Worm (Caenorhabditis elegans) whole organism, mixed stage, embryonic: ENCODE measurements around the gene fbxb-107.
A peak's percentile ranks its signal among the peaks of the same experiment; 100 is the strongest.

Experiments used
- M03D4.4 ChIP-seq: sonication (generic microtip); optimal IDR thresholded peaks from 2 replicates; lab custom pipeline; 2017; ENCODE audit warnings: mild to moderate bottlenecking, missing genetic modification characterization, missing compliant biosample characterization
- blmp-1 ChIP-seq: fragments of 150-350 bp; optimal IDR thresholded peaks from 2 replicates; lab custom pipeline; 2014; ENCODE audit warnings: missing biosample characterization, missing genetic modification characterization
- ceh-39 ChIP-seq: fragments of 150-350 bp; optimal IDR thresholded peaks from 2 replicates; lab custom pipeline; 2014; ENCODE audit warnings: missing biosample characterization, missing genetic modification characterization
- ceh-43 ChIP-seq: fragments of 200-800 bp; sonication (Bioruptor generic); optimal IDR thresholded peaks from 2 replicates; lab custom pipeline; 2018; ENCODE audit warnings: mild to moderate bottlenecking, missing genetic modification characterization, moderate library complexity, missing compliant biosample characterization
- ceh-83 ChIP-seq: fragments of 200-800 bp; sonication (Bioruptor generic); optimal IDR thresholded peaks from 2 replicates; lab custom pipeline; 2018; ENCODE audit warnings: mild to moderate bottlenecking, missing genetic modification characterization, missing compliant biosample characterization
- ces-1 ChIP-seq: fragments of 150-350 bp; optimal IDR thresholded peaks from 2 replicates; lab custom pipeline; 2014; ENCODE audit warnings: missing biosample characterization, missing genetic modification reagents, missing genetic modification characterization
- cnd-1 ChIP-seq: fragments of 200-800 bp; sonication (Bioruptor generic); optimal IDR thresholded peaks from 2 replicates; lab custom pipeline; 2018; ENCODE audit warnings: mild to moderate bottlenecking, missing genetic modification characterization, missing compliant biosample characterization
- drap-1 ChIP-seq: fragments of 200-800 bp; sonication (Bioruptor generic); optimal IDR thresholded peaks from 3 replicates; lab custom pipeline; 2018; ENCODE audit warnings: mild to moderate bottlenecking, missing genetic modification characterization, missing compliant biosample characterization
- elt-1 ChIP-seq: sonication (generic microtip); optimal IDR thresholded peaks from 2 replicates; lab custom pipeline; 2017; ENCODE audit warnings: missing genetic modification characterization, mild to moderate bottlenecking, missing compliant biosample characterization, antibody characterized with exemption, moderate library complexity, borderline replicate concordance; ENCODE audit not compliant: insufficient read depth
- elt-3 ChIP-seq: fragments of 150-350 bp; optimal IDR thresholded peaks from 2 replicates; lab custom pipeline; 2014; ENCODE audit warnings: missing biosample characterization, missing genetic modification characterization
- flh-1 ChIP-seq: fragments of 200-800 bp; sonication (Bioruptor generic); optimal IDR thresholded peaks from 2 replicates; lab custom pipeline; 2018; ENCODE audit warnings: mild to moderate bottlenecking, missing genetic modification characterization, moderate library complexity, missing compliant biosample characterization
- ham-2 ChIP-seq: fragments of 200-800 bp; sonication (Bioruptor generic); optimal IDR thresholded peaks from 2 replicates; lab custom pipeline; 2018; ENCODE audit warnings: mild to moderate bottlenecking, missing genetic modification characterization, missing compliant biosample characterization
- hlh-1 ChIP-seq: fragments of 150-350 bp; optimal IDR thresholded peaks from 2 replicates; lab custom pipeline; 2014; ENCODE audit warnings: missing biosample characterization, missing genetic modification reagents, missing genetic modification characterization
- lin-13 ChIP-seq: fragments of 150-350 bp; optimal IDR thresholded peaks from 2 replicates; lab custom pipeline; 2014; ENCODE audit warnings: missing biosample characterization, missing genetic modification characterization
- mep-1 ChIP-seq: fragments of 150-350 bp; optimal IDR thresholded peaks from 2 replicates; lab custom pipeline; 2017; ENCODE audit warnings: missing biosample characterization, missing genetic modification reagents, missing genetic modification characterization, inconsistent platforms
- nhr-12 ChIP-seq: fragments of 150-350 bp; optimal IDR thresholded peaks from 2 replicates; lab custom pipeline; 2014; ENCODE audit warnings: missing biosample characterization, missing genetic modification characterization
- nhr-2 ChIP-seq: fragments of 150-350 bp; optimal IDR thresholded peaks from 2 replicates; lab custom pipeline; 2014; ENCODE audit warnings: missing biosample characterization, missing genetic modification characterization
- nhr-237 ChIP-seq: fragments of 150-350 bp; optimal IDR thresholded peaks from 2 replicates; lab custom pipeline; 2014; ENCODE audit warnings: missing biosample characterization, missing genetic modification characterization
- nhr-76 ChIP-seq: sonication (generic microtip); optimal IDR thresholded peaks from 2 replicates; lab custom pipeline; 2017; ENCODE audit warnings: missing biosample characterization, missing genetic modification characterization
- pha-4 ChIP-seq: fragments of 150-350 bp; optimal IDR thresholded peaks from 2 replicates; lab custom pipeline; 2018; ENCODE audit warnings: missing biosample characterization, missing genetic modification reagents, missing genetic modification characterization
- snpc-4 ChIP-seq: fragments of 150-350 bp; optimal IDR thresholded peaks from 2 replicates; lab custom pipeline; 2014; ENCODE audit warnings: missing biosample characterization, missing genetic modification characterization
- sptf-1 ChIP-seq: sonication (generic microtip); optimal IDR thresholded peaks from 2 replicates; lab custom pipeline; 2017; ENCODE audit warnings: mild to moderate bottlenecking, missing genetic modification characterization, moderate library complexity, missing compliant biosample characterization
- tbx-8 ChIP-seq: fragments of 200-800 bp; sonication (Bioruptor generic); optimal IDR thresholded peaks from 2 replicates; lab custom pipeline; 2018; ENCODE audit warnings: mild to moderate bottlenecking, missing genetic modification characterization, moderate library complexity, missing compliant biosample characterization
- unc-120 ChIP-seq: sonication (generic microtip); optimal IDR thresholded peaks from 2 replicates; lab custom pipeline; 2017; ENCODE audit warnings: missing genetic modification characterization, missing compliant biosample characterization; ENCODE audit not compliant: poor library complexity, severe bottlenecking
- unc-39 ChIP-seq: fragments of 150-350 bp; optimal IDR thresholded peaks from 2 replicates; lab custom pipeline; 2014; ENCODE audit warnings: missing biosample characterization, missing genetic modification characterization
- unc-62 ChIP-seq: fragments of 150-350 bp; optimal IDR thresholded peaks from 2 replicates; lab custom pipeline; 2014; ENCODE audit warnings: missing biosample characterization, missing genetic modification reagents, missing genetic modification characterization
- zip-8 ChIP-seq: fragments of 150-350 bp; optimal IDR thresholded peaks from 2 replicates; lab custom pipeline; 2014; ENCODE audit warnings: missing biosample characterization, missing genetic modification characterization

fbxb-107 gene

DNA sequence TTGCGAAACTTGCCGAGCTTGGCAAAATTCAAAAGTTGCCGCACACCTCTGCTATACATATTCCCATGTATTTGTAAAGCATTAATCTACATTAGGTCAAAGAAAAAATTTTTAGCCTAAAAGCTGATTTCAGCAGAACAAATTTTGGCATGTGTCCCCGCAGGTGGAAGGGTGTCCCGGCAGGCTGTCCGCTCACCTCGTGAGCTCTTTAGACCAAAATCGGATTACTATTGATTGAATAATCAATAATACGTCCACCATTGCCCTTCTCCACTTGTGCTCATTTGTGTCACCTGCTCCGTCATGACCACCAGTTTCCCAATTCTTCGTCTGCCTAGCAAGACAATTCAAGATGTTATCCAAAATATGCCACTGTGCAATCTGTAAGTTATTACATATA, at the start of gene fbxb-107:
fbxb-107 (plus strand) TSS at position 297 of the 400 bp plus-strand sequence.
- TF ChIP-seq zip-8 (no peak), pha-4 (tag; lab: Kevin White, UChicago) (no peak), nhr-12 (tag; lab: Kevin White, UChicago) (no peak), ceh-83 (GFP tag; lab: Kevin White, UChicago) (no peak), ceh-39 (tag; lab: Kevin White, UChicago) (peak; percentile 99), lin-13 (tag; lab: Kevin White, UChicago) (no peak)

DNA sequence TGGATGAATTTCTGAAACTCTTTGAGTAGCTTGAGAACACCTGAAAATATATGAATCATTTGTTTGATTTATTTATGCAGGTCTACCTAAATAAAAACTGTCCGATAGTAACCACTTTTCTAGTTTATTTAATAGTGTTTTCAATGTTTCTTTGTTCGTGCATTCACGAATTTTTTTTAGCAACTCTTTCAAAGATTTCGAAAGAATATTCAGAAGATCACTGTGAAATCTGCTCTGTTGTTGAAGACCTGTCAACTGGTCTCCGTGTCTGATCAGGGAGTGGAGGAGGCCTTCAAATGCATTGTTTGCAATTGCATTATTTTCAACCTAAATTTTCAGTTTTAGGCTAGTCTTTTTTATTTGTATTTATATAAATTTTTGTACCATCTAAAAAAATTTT, 48.6 kb upstream of the fbxb-107 start, which contains the start of gene T05A8.1:
T05A8.1 (minus strand) TSS at position 101 of the 400 bp plus-strand sequence.
- TF ChIP-seq M03D4.4 (no peak), mep-1 (no peak), pha-4 (tag; lab: Kevin White, UChicago) (no peak)
- TF ChIP-seq, all 35 proteins: peak for 0

DNA sequence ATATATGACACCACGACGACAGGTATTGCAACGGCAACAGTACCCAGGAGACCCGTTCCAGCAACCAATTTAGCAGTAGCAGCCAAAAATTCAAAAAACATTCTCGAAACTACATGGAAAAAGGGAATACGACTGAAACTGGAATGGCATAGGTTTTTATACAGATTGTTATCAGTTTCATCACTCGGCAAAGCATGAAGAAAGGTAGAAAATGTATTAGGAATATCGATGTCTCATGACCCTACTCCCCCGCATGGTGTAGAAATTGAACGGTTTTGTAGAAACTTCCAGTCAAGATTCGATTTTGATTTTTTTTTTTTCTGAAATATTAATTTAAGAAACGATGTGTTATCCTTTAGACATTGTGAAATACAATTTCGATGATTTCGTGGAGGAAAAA, 47.7 kb upstream of the fbxb-107 start, which contains the start of gene T05A8.2:
T05A8.2 (minus strand) TSS at position 101 of the 400 bp plus-strand sequence.
- TF ChIP-seq elt-3 (tag; lab: Kevin White, UChicago) = no peak
- no peak for TF ChIP-seq cnd-1 (tag; lab: Kevin White, UChicago)
- no peak for TF ChIP-seq ceh-43 (GFP tag; lab: Kevin White, UChicago)
- no peak for TF ChIP-seq drap-1 (GFP tag; lab: Kevin White, UChicago)
- no peak for TF ChIP-seq ces-1 (GFP tag; lab: Kevin White, UChicago)

DNA sequence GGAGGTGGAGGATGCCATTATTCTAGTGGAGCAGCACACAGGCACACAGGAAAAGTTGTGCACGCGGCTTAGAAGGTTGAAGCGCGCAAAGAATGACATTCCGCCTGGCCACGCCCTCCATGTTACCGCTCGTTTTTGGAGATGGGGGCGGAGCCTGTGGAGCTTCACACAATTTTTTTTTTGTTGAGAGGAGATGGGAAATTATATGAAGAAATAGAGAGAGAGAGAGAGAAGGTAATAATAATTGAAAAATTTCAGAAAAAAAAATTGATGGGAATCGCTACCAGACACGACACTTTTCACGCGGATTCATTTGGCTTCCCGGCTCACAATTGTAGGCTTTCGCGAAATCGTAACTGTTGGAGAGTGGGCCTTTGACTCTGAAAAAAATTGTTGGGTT, 41.2 kb upstream of the fbxb-107 start, which contains the start of gene T05A8.3:
T05A8.3 (minus strand) TSS at position 101 of the 400 bp plus-strand sequence.
- TF ChIP-seq nhr-76 (tag; lab: Kevin White, UChicago) (no peak), snpc-4 (tag; lab: Kevin White, UChicago) (no peak), blmp-1 (tag; lab: Kevin White, UChicago) (no peak), nhr-12 (tag; lab: Kevin White, UChicago) (no peak), nhr-2 (tag; lab: Kevin White, UChicago) (no peak), hlh-1 (tag; lab: Kevin White, UChicago) (no peak), ham-2 (GFP tag; lab: Kevin White, UChicago) (no peak), sptf-1 (tag; lab: Kevin White, UChicago) (no peak), unc-120 (tag; lab: Kevin White, UChicago) (no peak), M03D4.4 (no peak), unc-39 (no peak), cnd-1 (tag; lab: Kevin White, UChicago) (no peak), ceh-39 (tag; lab: Kevin White, UChicago) (no peak), tbx-8 (GFP tag; lab: Kevin White, UChicago) (no peak), ceh-43 (GFP tag; lab: Kevin White, UChicago) (no peak)

DNA sequence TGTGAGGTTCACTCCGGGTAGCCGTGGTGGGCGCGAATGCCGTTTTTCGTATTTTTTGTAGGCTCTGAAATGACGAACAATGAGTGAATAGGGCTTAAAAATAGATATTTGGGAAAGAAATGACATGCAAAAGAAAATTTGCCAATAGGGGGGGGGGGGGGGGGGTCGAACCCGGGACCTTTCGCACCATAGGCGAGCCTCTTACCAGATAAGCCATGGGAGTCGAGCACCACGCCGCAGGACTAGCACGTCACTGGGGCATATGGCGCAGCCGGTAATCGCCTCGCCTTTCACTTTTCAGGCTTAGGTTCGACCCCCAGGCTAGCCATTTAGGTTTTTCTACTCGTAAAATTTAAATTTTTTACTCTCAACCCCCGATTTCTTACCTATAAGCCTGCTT, 39.4 kb upstream of the fbxb-107 start:
- TF ChIP-seq ces-1 (GFP tag; lab: Kevin White, UChicago) (no peak), unc-39 (no peak), zip-8 (no peak)
- TF ChIP-seq, all 35 proteins: peak for 0

DNA sequence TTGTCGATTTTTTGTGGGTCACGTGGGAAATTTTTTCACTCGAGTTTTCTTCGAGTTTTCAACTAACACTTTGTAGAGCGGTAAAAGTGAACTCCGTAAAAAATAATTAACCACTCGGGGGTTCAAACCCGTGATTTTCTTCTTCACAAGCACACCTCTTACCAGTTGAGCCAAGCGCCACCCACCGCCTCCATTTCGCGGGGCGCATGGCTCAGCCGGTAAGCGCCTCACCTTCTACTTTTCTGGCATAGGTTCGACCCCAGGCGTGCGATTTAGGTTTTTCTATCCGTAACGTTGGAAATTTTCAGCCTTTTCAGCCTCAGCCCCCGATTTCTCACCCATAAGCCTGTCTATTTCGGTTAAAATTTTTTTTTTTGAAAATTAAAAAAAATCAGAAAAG, 36.6 kb upstream of the fbxb-107 start:
- TF ChIP-seq unc-62 (GFP tag; lab: Kevin White, UChicago) = no peak

DNA sequence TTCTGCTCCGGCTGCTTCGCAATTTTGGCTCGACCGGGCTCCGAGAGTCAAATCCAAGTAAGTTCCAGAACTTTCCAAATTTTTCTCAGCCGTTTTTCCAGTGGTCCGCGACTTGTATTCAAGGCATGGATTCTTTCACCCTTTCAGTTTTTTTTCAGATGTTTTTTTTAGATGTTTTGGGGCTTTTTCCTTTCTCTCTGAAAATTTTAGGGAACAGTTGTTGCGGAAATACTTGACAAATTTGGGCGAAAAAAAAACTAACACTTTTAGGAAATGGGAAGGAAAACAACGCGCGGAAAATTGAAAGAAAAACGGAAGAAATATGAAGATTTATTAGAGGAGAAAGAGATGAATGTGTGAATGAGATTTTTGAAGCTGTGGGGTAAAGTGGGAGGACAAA, 33.0 kb upstream of the fbxb-107 start, which contains the start of the genes T05A8.11 and nep-2:
T05A8.11 (minus strand) TSS at position 101 of the 400 bp plus-strand sequence.
nep-2 (minus strand) TSS at position 192 of the 400 bp plus-strand sequence.
- TF ChIP-seq ceh-39 (tag; lab: Kevin White, UChicago) = no peak

DNA sequence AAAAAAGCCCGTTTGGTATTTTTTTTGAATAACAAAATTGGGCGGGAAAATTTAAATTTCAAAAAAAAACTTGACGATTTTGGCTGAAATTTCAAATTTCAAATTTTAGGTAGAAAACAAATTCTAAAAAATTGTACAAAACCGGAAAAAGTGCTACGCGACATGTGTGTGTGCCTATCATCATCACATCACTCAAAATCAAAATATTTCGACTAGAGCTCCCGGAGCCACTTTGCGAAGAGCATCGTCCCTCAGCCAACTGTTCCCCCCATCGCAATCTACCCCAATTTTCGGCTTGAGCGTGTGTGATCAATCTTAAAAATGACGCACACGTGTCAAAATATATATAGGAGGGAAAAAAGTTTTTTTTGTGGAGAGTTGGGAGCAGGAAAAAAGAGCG, 31.8 kb upstream of the fbxb-107 start:
- TF ChIP-seq elt-1 (tag; lab: Kevin White, UChicago) (no peak), nhr-237 (no peak), unc-62 (GFP tag; lab: Kevin White, UChicago) (peak; percentile 63), cnd-1 (tag; lab: Kevin White, UChicago) (no peak), flh-1 (GFP tag; lab: Kevin White, UChicago) (no peak), ceh-43 (GFP tag; lab: Kevin White, UChicago) (no peak), unc-120 (tag; lab: Kevin White, UChicago) (peak; percentile 54), zip-8 (no peak), hlh-1 (tag; lab: Kevin White, UChicago) (peak; percentile 37)
